Fruit fly (Drosophila melanogaster) whole organism, embryonic: ENCODE measurements around the gene Cpr67Fa1.

Source experiments
- Bgb ChIP-seq: fragments of 200-800 bp; sonication (Bioruptor generic); IDR thresholded peaks from 2 replicates; pipeline ENCODE4 v1.3.6; 2022; ENCODE audit warnings: missing biosample characterization, missing genetic modification characterization; ENCODE audit not compliant: partially characterized antibody
- CG10267 ChIP-seq: fragments of 200-800 bp; sonication (Bioruptor generic); optimal IDR thresholded peaks from 2 replicates; lab custom pipeline; 2018; ENCODE audit warnings: missing biosample characterization, mild to moderate bottlenecking, missing genetic modification characterization, moderate library complexity
- CG10654 ChIP-seq: fragments of 200-800 bp; sonication (Bioruptor generic); optimal IDR thresholded peaks from 2 replicates; lab custom pipeline; 2016; ENCODE audit warnings: missing biosample characterization, missing genetic modification characterization
- CG11695 ChIP-seq: fragments of 200-800 bp; sonication (Bioruptor generic); IDR thresholded peaks from 3 replicates; pipeline ENCODE4 v1.3.6; 2022; ENCODE audit warnings: missing biosample characterization, missing genetic modification characterization
- CG13287 ChIP-seq: fragments of 200-800 bp; sonication (Bioruptor generic); IDR thresholded peaks from 2 replicates; pipeline ENCODE4 v1.3.6; 2022; ENCODE audit warnings: missing biosample characterization, missing genetic modification characterization; ENCODE audit not compliant: partially characterized antibody
- CG13894 ChIP-seq: fragments of 200-800 bp; sonication (Bioruptor generic); optimal IDR thresholded peaks from 3 replicates; lab custom pipeline; 2018; ENCODE audit warnings: missing biosample characterization, mild to moderate bottlenecking, missing genetic modification characterization, moderate library complexity
- CG14014 ChIP-seq: fragments of 200-800 bp; sonication (Bioruptor generic); IDR thresholded peaks from 2 replicates; pipeline ENCODE4 v1.3.6; 2022; ENCODE audit warnings: missing biosample characterization, missing genetic modification characterization
- CG17186 ChIP-seq: fragments of 200-800 bp; sonication (Bioruptor generic); optimal IDR thresholded peaks from 3 replicates; lab custom pipeline; 2017; ENCODE audit warnings: missing biosample characterization, missing genetic modification reagents, missing genetic modification characterization
- CG2116 ChIP-seq: fragments of 200-800 bp; sonication (Bioruptor generic); optimal IDR thresholded peaks from 3 replicates; lab custom pipeline; 2018; ENCODE audit warnings: missing biosample characterization, mild to moderate bottlenecking, missing genetic modification characterization
- CG2199 ChIP-seq: fragments of 200-800 bp; sonication (Bioruptor generic); IDR thresholded peaks from 3 replicates; pipeline ENCODE4 v1.3.6; 2022; ENCODE audit warnings: missing biosample characterization, missing genetic modification characterization
- CG31388 ChIP-seq: fragments of 200-800 bp; sonication (Bioruptor generic); optimal IDR thresholded peaks from 2 replicates; lab custom pipeline; 2016; ENCODE audit warnings: missing biosample characterization, missing genetic modification characterization
- CG34422 ChIP-seq: fragments of 200-800 bp; sonication (Bioruptor generic); IDR thresholded peaks from 3 replicates; pipeline ENCODE4 v1.3.6; 2022; ENCODE audit warnings: missing biosample characterization, missing genetic modification characterization
- CG7745 ChIP-seq: fragments of 200-800 bp; sonication (Bioruptor generic); optimal IDR thresholded peaks from 2 replicates; lab custom pipeline; 2018; ENCODE audit warnings: missing biosample characterization, mild to moderate bottlenecking, missing genetic modification characterization, moderate library complexity
- CG8944 ChIP-seq: fragments of 200-800 bp; sonication (Bioruptor generic); optimal IDR thresholded peaks from 3 replicates; lab custom pipeline; 2016; ENCODE audit warnings: missing biosample characterization, missing genetic modification characterization
- Camta ChIP-seq: fragments of 200-800 bp; sonication (Bioruptor generic); optimal IDR thresholded peaks from 2 replicates; lab custom pipeline; 2016; ENCODE audit warnings: missing biosample characterization, missing genetic modification characterization
- Eip74EF ChIP-seq, 2 experiments: fragments of 200-800 bp in 1 of 2; fragments of >200 bp in 1 of 2; sonication (Bioruptor generic) in 1 of 2; optimal IDR thresholded peaks; 2 replicates each; lab custom pipeline; 2017 to 2019; ENCODE audit warnings: missing biosample characterization in 2 of 2, missing genetic modification characterization in 2 of 2, mild to moderate bottlenecking in 1 of 2, moderate library complexity in 1 of 2
- Ets65A ChIP-seq: fragments of 200-800 bp; sonication (Bioruptor generic); peaks from one replicate; lab custom pipeline; 2016; ENCODE audit warnings: missing biosample characterization, missing genetic modification characterization
- Ets97D ChIP-seq: fragments of 200-800 bp; sonication (Bioruptor generic); optimal IDR thresholded peaks from 3 replicates; lab custom pipeline; 2016; ENCODE audit warnings: missing biosample characterization, missing genetic modification characterization
- HLH4C ChIP-seq: fragments of 200-800 bp; sonication (Bioruptor generic); IDR thresholded peaks from 3 replicates; pipeline ENCODE4 v1.3.6; 2022; ENCODE audit warnings: missing biosample characterization, missing genetic modification characterization; ENCODE audit not compliant: partially characterized antibody
- Hey ChIP-seq: fragments of 200-800 bp; sonication (Bioruptor generic); optimal IDR thresholded peaks from 3 replicates; lab custom pipeline; 2018; ENCODE audit warnings: missing biosample characterization, mild to moderate bottlenecking, missing genetic modification characterization
- Hr78 ChIP-seq, 2 experiments: fragments of 200-800 bp in 1 of 2; fragments of >200 bp in 1 of 2; sonication (Bioruptor generic) in 1 of 2; optimal IDR thresholded peaks; 2 replicates each; lab custom pipeline; 2017 to 2019; ENCODE audit warnings: missing biosample characterization in 2 of 2, missing genetic modification characterization in 2 of 2, mild to moderate bottlenecking in 1 of 2, moderate library complexity in 1 of 2
- Lhr ChIP-seq: fragments of 200-800 bp; sonication (Bioruptor generic); optimal IDR thresholded peaks from 3 replicates; lab custom pipeline; 2017; ENCODE audit warnings: mild to moderate bottlenecking, missing biosample characterization, missing genetic modification reagents, missing genetic modification characterization
- Mes4 ChIP-seq: fragments of 200-800 bp; sonication (Bioruptor generic); optimal IDR thresholded peaks from 2 replicates; lab custom pipeline; 2016; ENCODE audit warnings: missing biosample characterization, missing genetic modification characterization
- Nf-YB ChIP-seq: fragments of 200-800 bp; sonication (Bioruptor generic); optimal IDR thresholded peaks from 3 replicates; lab custom pipeline; 2019; ENCODE audit warnings: missing biosample characterization, mild to moderate bottlenecking, missing genetic modification characterization, moderate library complexity
- Sin3A ChIP-seq: fragments of >200 bp; optimal IDR thresholded peaks from 2 replicates; lab custom pipeline; 2018
- Trl ChIP-seq, 3 experiments: fragments of >200 bp in 2 of 3; fragments of 200-800 bp in 1 of 3; sonication (Bioruptor generic) in 1 of 3; optimal IDR thresholded peaks; 2 replicates in 1 of 3; 3 replicates in 2 of 3; lab custom pipeline; 2016 to 2017; ENCODE audit warnings: missing biosample characterization in 1 of 3, missing genetic modification characterization in 1 of 3
- abd-A ChIP-seq: fragments of 200-800 bp; sonication (Bioruptor generic); optimal IDR thresholded peaks from 3 replicates; lab custom pipeline; 2019; ENCODE audit warnings: missing biosample characterization, mild to moderate bottlenecking, missing genetic modification characterization, moderate library complexity
- ac ChIP-seq: fragments of 200-800 bp; sonication (Bioruptor generic); optimal IDR thresholded peaks from 3 replicates; lab custom pipeline; 2017; ENCODE audit warnings: missing biosample characterization, mild to moderate bottlenecking, missing genetic modification characterization
- aop ChIP-seq: fragments of 200-800 bp; sonication (Bioruptor generic); IDR thresholded peaks from 2 replicates; pipeline ENCODE4 v1.3.6; 2022; ENCODE audit warnings: missing biosample characterization, missing genetic modification characterization
- cad ChIP-seq: fragments of >200 bp; optimal IDR thresholded peaks from 2 replicates; lab custom pipeline; 2017; ENCODE audit warnings: missing biosample characterization, missing genetic modification characterization
- crol ChIP-seq: fragments of 200-800 bp; sonication (Bioruptor generic); IDR thresholded peaks from 2 replicates; pipeline ENCODE4 v1.3.6; 2022; ENCODE audit warnings: missing biosample characterization, missing genetic modification characterization
- cwo ChIP-seq: fragments of 200-800 bp; sonication (Bioruptor generic); optimal IDR thresholded peaks from 3 replicates; lab custom pipeline; 2017; ENCODE audit warnings: missing biosample characterization, missing genetic modification characterization, mild to moderate bottlenecking, moderate library complexity, missing genetic modification reagents
- danr ChIP-seq: fragments of 200-800 bp; sonication (Bioruptor generic); IDR thresholded peaks from 2 replicates; pipeline ENCODE4 v1.3.6; 2022; ENCODE audit warnings: missing biosample characterization, missing genetic modification characterization
- dati ChIP-seq: fragments of 200-800 bp; sonication (Bioruptor generic); IDR thresholded peaks from 2 replicates; pipeline ENCODE4 v1.3.6; 2022; ENCODE audit warnings: missing biosample characterization, missing genetic modification characterization
- fd64A ChIP-seq: fragments of 200-800 bp; sonication (Bioruptor generic); optimal IDR thresholded peaks from 3 replicates; lab custom pipeline; 2018; ENCODE audit warnings: missing biosample characterization, mild to moderate bottlenecking, missing genetic modification characterization
- gce ChIP-seq: fragments of 200-800 bp; sonication (Bioruptor generic); IDR thresholded peaks from 3 replicates; pipeline ENCODE4 v1.3.6; 2022; ENCODE audit warnings: missing biosample characterization, missing genetic modification characterization
- h ChIP-seq: fragments of >200 bp; optimal IDR thresholded peaks from 2 replicates; lab custom pipeline; 2017
- ham ChIP-seq: fragments of 200-800 bp; sonication (Bioruptor generic); IDR thresholded peaks from 2 replicates; pipeline ENCODE4 v1.3.6; 2022; ENCODE audit warnings: missing biosample characterization, missing genetic modification characterization
- hth ChIP-seq: fragments of >200 bp; optimal IDR thresholded peaks from 2 replicates; lab custom pipeline; 2017; ENCODE audit warnings: inconsistent platforms
- lab ChIP-seq: fragments of 200-800 bp; sonication (Bioruptor generic); optimal IDR thresholded peaks from 3 replicates; lab custom pipeline; 2017; ENCODE audit warnings: missing biosample characterization, missing genetic modification characterization, mild to moderate bottlenecking, moderate library complexity, missing genetic modification reagents
- lola ChIP-seq, 3 experiments: fragments of >200 bp in 2 of 3; fragments of 200-800 bp in 1 of 3; sonication (Bioruptor generic) in 1 of 3; optimal IDR thresholded peaks; 2 replicates each; lab custom pipeline; 2017 to 2019; ENCODE audit warnings: missing biosample characterization in 3 of 3, missing genetic modification characterization in 3 of 3, mild to moderate bottlenecking in 1 of 3, moderate library complexity in 1 of 3
- mirr ChIP-seq: fragments of 200-800 bp; sonication (Bioruptor generic); optimal IDR thresholded peaks from 3 replicates; lab custom pipeline; 2018; ENCODE audit warnings: missing biosample characterization, mild to moderate bottlenecking, missing genetic modification characterization
- nom ChIP-seq: fragments of 200-800 bp; sonication (Bioruptor generic); optimal IDR thresholded peaks from 2 replicates; lab custom pipeline; 2017; ENCODE audit warnings: missing biosample characterization, missing genetic modification characterization, mild to moderate bottlenecking, moderate library complexity, missing genetic modification reagents
- oc ChIP-seq: fragments of 200-800 bp; sonication (Bioruptor generic); optimal IDR thresholded peaks from 2 replicates; lab custom pipeline; 2018; ENCODE audit warnings: missing biosample characterization, mild to moderate bottlenecking, missing genetic modification characterization, moderate library complexity
- prd ChIP-seq, 3 experiments: fragments of >200 bp in 2 of 3; fragments of 200-800 bp in 1 of 3; sonication (Bioruptor generic) in 1 of 3; optimal IDR thresholded peaks in 2 of 3; IDR thresholded peaks in 1 of 3; 2 replicates in 2 of 3; 3 replicates in 1 of 3; pipeline versions ENCODE4 v1.3.6 to Lab custom; 2017 to 2022; ENCODE audit warnings: missing biosample characterization in 1 of 3, missing genetic modification characterization in 1 of 3
- pzg ChIP-seq: fragments of 200-800 bp; sonication (Bioruptor generic); optimal IDR thresholded peaks from 3 replicates; lab custom pipeline; 2018; ENCODE audit warnings: missing biosample characterization, mild to moderate bottlenecking, missing genetic modification characterization, moderate library complexity
- repo ChIP-seq: fragments of 200-800 bp; sonication (Bioruptor generic); optimal IDR thresholded peaks from 2 replicates; lab custom pipeline; 2016; ENCODE audit warnings: missing biosample characterization, missing genetic modification characterization
- seq ChIP-seq: fragments of 200-800 bp; sonication (Bioruptor generic); IDR thresholded peaks from 2 replicates; pipeline ENCODE4 v1.3.6; 2022; ENCODE audit warnings: missing biosample characterization, missing genetic modification characterization
- sisA ChIP-seq: fragments of 200-800 bp; sonication (Bioruptor generic); IDR thresholded peaks from 2 replicates; pipeline ENCODE4 v1.3.6; 2022; ENCODE audit warnings: missing biosample characterization, missing genetic modification characterization
- wor ChIP-seq: fragments of 200-800 bp; sonication (Bioruptor generic); IDR thresholded peaks from 2 replicates; pipeline ENCODE4 v1.3.6; 2022; ENCODE audit warnings: missing biosample characterization, missing genetic modification characterization
- zen ChIP-seq: fragments of 200-800 bp; sonication (Bioruptor generic); optimal IDR thresholded peaks from 3 replicates; lab custom pipeline; 2018; ENCODE audit warnings: missing biosample characterization, mild to moderate bottlenecking, missing genetic modification characterization, moderate library complexity

Cpr67Fa1 gene

DNA sequence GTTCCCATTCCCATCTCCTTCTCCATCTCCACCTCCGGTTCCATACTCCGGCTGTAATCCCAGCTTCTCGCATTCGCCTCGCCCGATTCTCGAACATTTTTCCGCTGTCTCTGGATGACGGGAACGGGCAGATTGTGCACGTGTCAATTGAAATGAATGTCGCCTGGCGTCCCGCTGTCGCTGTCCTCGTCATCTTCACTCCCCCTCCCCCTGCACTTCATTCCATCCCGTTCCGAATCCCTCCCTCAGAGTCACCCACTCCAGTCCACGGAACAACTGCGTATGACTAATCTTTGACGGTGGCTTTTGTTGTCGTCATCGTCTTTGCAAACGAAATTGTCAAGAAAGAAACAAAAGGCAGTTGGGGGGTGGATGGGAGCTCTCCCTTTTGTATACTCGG is 47.9 kb upstream of the Cpr67Fa1 start (continued):
- TF ChIP-seq CG13894 (tag; lab: Kevin White, UChicago) (peak; percentile 21), Mes4 (no peak), ac (GFP tag; lab: Kevin White, UChicago) (no peak), ham (no peak), Lhr (GFP tag; lab: Kevin White, UChicago) (no peak), Ets97D (no peak), CG10267 (tag; lab: Kevin White, UChicago) (no peak), CG7745 (tag; lab: Kevin White, UChicago) (no peak), dati (no peak), CG17186 (GFP tag; lab: Kevin White, UChicago) (no peak), Camta (GFP tag; lab: Kevin White, UChicago) (no peak), Hey (tag; lab: Kevin White, UChicago) (peak; percentile 95), pzg (GFP tag; lab: Kevin White, UChicago) (no peak), cad (GFP tag; lab: Kevin White, UChicago) (no peak), aop (GFP tag; lab: Robert Waterston, UW) (no peak), prd (optimal IDR thresholded peaks at IDR 0.05; lab: Kevin White, UChicago) (no peak), prd (GFP tag; IDR thresholded peaks at IDR 0.05; lab: Robert Waterston, UW) (peak; percentile 28; the same call in 1 of the 3 replicates), nom (GFP tag; lab: Kevin White, UChicago) (peak; percentile 33), sisA (GFP tag; lab: Robert Waterston, UW) (no peak), Hr78 (GFP tag; optimal IDR thresholded peaks at IDR 0.05; lab: Kevin White, UChicago) (no peak), danr (GFP tag; lab: Robert Waterston, UW) (no peak), seq (GFP tag; lab: Robert Waterston, UW) (no peak), abd-A (tag; lab: Kevin White, UChicago) (peak; percentile 76), gce (GFP tag; lab: Robert Waterston, UW) (no peak), Eip74EF (GFP tag; optimal IDR thresholded peaks at IDR 0.05; lab: Kevin White, UChicago) (no peak), oc (tag; lab: Kevin White, UChicago) (peak; percentile 58), zen (no peak), HLH4C (GFP tag; lab: Robert Waterston, UW) (no peak), CG8944 (GFP tag; lab: Kevin White, UChicago) (no peak), crol (GFP tag; lab: Robert Waterston, UW) (peak; percentile 71), CG31388 (GFP tag; lab: Kevin White, UChicago) (no peak), h (lab: Kevin White, UChicago) (no peak), cwo (GFP tag; lab: Kevin White, UChicago) (no peak), CG11695 (no peak), Bgb (peak; percentile 35; the same call in 1 of the 2 replicates), Ets65A (no peak), hth (no peak), wor (GFP tag; lab: Robert Waterston, UW) (no peak), mirr (GFP tag; lab: Kevin White, UChicago) (peak; percentile 17), CG10654 (no peak), fd64A (GFP tag; lab: Kevin White, UChicago) (no peak)

DNA sequence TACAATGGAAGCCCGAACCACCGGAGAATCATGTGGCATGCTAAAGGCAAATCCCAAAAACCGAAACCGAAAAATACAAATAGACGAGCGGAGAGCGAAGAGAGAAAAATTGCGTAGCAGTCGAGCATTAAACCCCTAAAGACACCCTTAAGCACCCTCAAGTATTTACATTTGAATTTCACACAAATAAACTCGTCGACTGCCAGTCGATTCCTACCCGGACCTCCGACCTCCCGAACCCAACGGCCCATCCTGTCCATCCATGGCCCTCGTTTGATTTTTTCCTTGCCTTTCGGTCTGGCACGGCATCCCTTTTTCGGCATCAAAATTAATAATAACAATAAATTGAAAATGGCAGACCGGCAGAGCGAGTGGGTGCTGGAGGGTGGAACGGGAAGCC is 47.0 kb upstream of the Cpr67Fa1 start:
- TF ChIP-seq Trl (optimal IDR thresholded peaks at IDR 0.05; lab: Kevin White, UChicago): peak in 1 of 2 experiments; percentile 12
- TF ChIP-seq Trl (GFP tag; optimal IDR thresholded peaks at IDR 0.05; lab: Kevin White, UChicago): no peak
- no peak for TF ChIP-seq lola (GFP tag; optimal IDR thresholded peaks at IDR 0.05; lab: Kevin White, UChicago)
- TF ChIP-seq lab (GFP tag; lab: Kevin White, UChicago): no peak
- no peak for TF ChIP-seq CG14014 (GFP tag; lab: Robert Waterston, UW)
- no peak for TF ChIP-seq Sin3A (lab: Kevin White, UChicago)
- TF ChIP-seq CG2116 (GFP tag; lab: Kevin White, UChicago): no peak
- TF ChIP-seq oc (tag; lab: Kevin White, UChicago): peak; percentile 7
- no peak for TF ChIP-seq CG13287 (GFP tag; lab: Robert Waterston, UW)
- TF ChIP-seq Nf-YB: no peak
- TF ChIP-seq crol (GFP tag; lab: Robert Waterston, UW): peak; percentile 21; the same call in 1 of the 2 replicates
- no peak for TF ChIP-seq repo
- peak; percentile 85 for TF ChIP-seq abd-A (tag; lab: Kevin White, UChicago)
- TF ChIP-seq CG34422 (GFP tag; lab: Robert Waterston, UW): no peak
- peak; percentile 81; the same call in 1 of the 3 replicates for TF ChIP-seq CG2199
